Fruit fly (Drosophila melanogaster) whole organism, embryonic: ENCODE data around the gene dsx-c73A.

Source experiments
- Abd-B ChIP-seq: fragments of 200-800 bp; sonication (Bioruptor generic); optimal IDR thresholded peaks from 2 replicates; lab custom pipeline; 2018; ENCODE audit warnings: missing biosample characterization, mild to moderate bottlenecking, missing genetic modification characterization, moderate library complexity
- Atf-2 ChIP-seq: fragments of 200-800 bp; sonication (Bioruptor generic); optimal IDR thresholded peaks from 2 replicates; lab custom pipeline; 2016; ENCODE audit warnings: missing biosample characterization, missing genetic modification characterization
- Bgb ChIP-seq: fragments of 200-800 bp; sonication (Bioruptor generic); IDR thresholded peaks from 2 replicates; pipeline ENCODE4 v1.3.6; 2022; ENCODE audit warnings: missing biosample characterization, missing genetic modification characterization; ENCODE audit not compliant: partially characterized antibody
- Blimp-1 ChIP-seq: fragments of 200-800 bp; sonication (Bioruptor generic); optimal IDR thresholded peaks from 3 replicates; lab custom pipeline; 2018; ENCODE audit warnings: missing biosample characterization, missing genetic modification characterization, mild to moderate bottlenecking, moderate library complexity, missing genetic modification reagents
- CG10147 ChIP-seq: fragments of 200-800 bp; sonication (Bioruptor generic); optimal IDR thresholded peaks from 2 replicates; lab custom pipeline; 2019; ENCODE audit warnings: missing biosample characterization, mild to moderate bottlenecking, missing genetic modification characterization, moderate library complexity
- CG10959 ChIP-seq: fragments of 200-800 bp; sonication (Bioruptor generic); IDR thresholded peaks from 2 replicates; pipeline ENCODE4 v1.3.6; 2022; ENCODE audit warnings: missing biosample characterization, missing genetic modification characterization
- CG11560 ChIP-seq: fragments of 200-800 bp; sonication (Bioruptor generic); IDR thresholded peaks from 3 replicates; pipeline ENCODE4 v1.3.6; 2022; ENCODE audit warnings: missing biosample characterization, missing genetic modification characterization
- CG12391 ChIP-seq: fragments of 200-800 bp; sonication (Bioruptor generic); optimal IDR thresholded peaks from 3 replicates; lab custom pipeline; 2018; ENCODE audit warnings: missing biosample characterization, mild to moderate bottlenecking, missing genetic modification characterization, moderate library complexity
- CG15696 ChIP-seq: fragments of 200-800 bp; sonication (Bioruptor generic); optimal IDR thresholded peaks from 2 replicates; lab custom pipeline; 2019; ENCODE audit warnings: missing biosample characterization, mild to moderate bottlenecking, missing genetic modification characterization, moderate library complexity
- CG1603 ChIP-seq: fragments of 200-800 bp; sonication (Bioruptor generic); optimal IDR thresholded peaks from 2 replicates; lab custom pipeline; 2019; ENCODE audit warnings: missing biosample characterization, mild to moderate bottlenecking, missing genetic modification characterization, moderate library complexity
- CG17328 ChIP-seq: fragments of 200-800 bp; sonication (Bioruptor generic); IDR thresholded peaks from 2 replicates; pipeline ENCODE4 v1.3.6; 2022; ENCODE audit warnings: missing biosample characterization, missing genetic modification characterization
- CG17385 ChIP-seq: fragments of 200-800 bp; sonication (Bioruptor generic); optimal IDR thresholded peaks from 3 replicates; lab custom pipeline; 2018; ENCODE audit warnings: missing biosample characterization, mild to moderate bottlenecking, missing genetic modification characterization
- CG17829 ChIP-seq: fragments of 200-800 bp; optimal IDR thresholded peaks from 2 replicates; lab custom pipeline; 2019; ENCODE audit warnings: missing biosample characterization, mild to moderate bottlenecking, missing genetic modification characterization, moderate library complexity
- CG18764 ChIP-seq: fragments of 200-800 bp; sonication (Bioruptor generic); optimal IDR thresholded peaks from 3 replicates; lab custom pipeline; 2016; ENCODE audit warnings: missing biosample characterization, missing genetic modification characterization
- CG2116 ChIP-seq: fragments of 200-800 bp; sonication (Bioruptor generic); optimal IDR thresholded peaks from 3 replicates; lab custom pipeline; 2018; ENCODE audit warnings: missing biosample characterization, mild to moderate bottlenecking, missing genetic modification characterization
- CG2889 ChIP-seq: fragments of 200-800 bp; sonication (Bioruptor generic); IDR thresholded peaks from 3 replicates; pipeline ENCODE4 v1.3.6; 2022; ENCODE audit warnings: missing biosample characterization, missing genetic modification characterization
- CG31441 ChIP-seq: fragments of 200-800 bp; sonication (Bioruptor generic); IDR thresholded peaks from 2 replicates; pipeline ENCODE4 v1.3.6; 2022; ENCODE audit warnings: missing biosample characterization, missing genetic modification characterization
- CG43689 ChIP-seq: fragments of 200-800 bp; sonication (Bioruptor generic); IDR thresholded peaks from 2 replicates; pipeline ENCODE4 v1.3.6; 2022; ENCODE audit warnings: missing biosample characterization, missing genetic modification characterization
- CG4617 ChIP-seq: fragments of 200-800 bp; sonication (Bioruptor generic); optimal IDR thresholded peaks from 3 replicates; lab custom pipeline; 2016; ENCODE audit warnings: missing biosample characterization, missing genetic modification characterization, borderline replicate concordance
- CG6175 ChIP-seq: fragments of 200-800 bp; sonication (Bioruptor generic); IDR thresholded peaks from 3 replicates; pipeline ENCODE4 v1.3.6; 2022; ENCODE audit warnings: missing biosample characterization, missing genetic modification characterization
- CG6689 ChIP-seq: fragments of 200-800 bp; sonication (Bioruptor generic); IDR thresholded peaks from 2 replicates; pipeline ENCODE4 v1.3.6; 2022; ENCODE audit warnings: missing biosample characterization, missing genetic modification characterization
- CG7271 ChIP-seq: fragments of 200-800 bp; sonication (Bioruptor generic); optimal IDR thresholded peaks from 2 replicates; lab custom pipeline; 2018; ENCODE audit warnings: missing biosample characterization, mild to moderate bottlenecking, missing genetic modification characterization, moderate library complexity
- CG9437 ChIP-seq: fragments of 200-800 bp; sonication (Bioruptor generic); optimal IDR thresholded peaks from 2 replicates; lab custom pipeline; 2018; ENCODE audit warnings: missing biosample characterization, mild to moderate bottlenecking, missing genetic modification characterization
- CG9609 ChIP-seq: fragments of 200-800 bp; sonication (Bioruptor generic); optimal IDR thresholded peaks from 3 replicates; lab custom pipeline; 2016; ENCODE audit warnings: missing biosample characterization, missing genetic modification characterization
- CkIIα-i1 ChIP-seq: fragments of 200-800 bp; sonication (Bioruptor generic); IDR thresholded peaks from 2 replicates; pipeline ENCODE4 v1.3.6; 2022; ENCODE audit warnings: missing biosample characterization, missing genetic modification characterization
- Dfd ChIP-seq, 2 experiments: fragments of >200 bp; optimal IDR thresholded peaks; 2 replicates each; lab custom pipeline; 2017; ENCODE audit warnings: missing biosample characterization in 2 of 2, missing genetic modification characterization in 2 of 2
- Dip2 ChIP-seq: fragments of 200-800 bp; sonication (Bioruptor generic); IDR thresholded peaks from 2 replicates; pipeline ENCODE4 v1.3.6; 2022; ENCODE audit warnings: missing biosample characterization, missing genetic modification characterization
- Dll ChIP-seq: fragments of 200-800 bp; sonication (Bioruptor generic); IDR thresholded peaks from 4 replicates; pipeline ENCODE4 v1.3.6; 2022; ENCODE audit warnings: missing biosample characterization, missing genetic modification characterization; ENCODE audit not compliant: partially characterized antibody
- Fer1 ChIP-seq: fragments of 200-800 bp; sonication (Bioruptor generic); optimal IDR thresholded peaks from 2 replicates; lab custom pipeline; 2017; ENCODE audit warnings: missing biosample characterization, mild to moderate bottlenecking, missing genetic modification characterization
- Hey ChIP-seq: fragments of 200-800 bp; sonication (Bioruptor generic); optimal IDR thresholded peaks from 3 replicates; lab custom pipeline; 2018; ENCODE audit warnings: missing biosample characterization, mild to moderate bottlenecking, missing genetic modification characterization
- Optix ChIP-seq: fragments of 200-800 bp; sonication (Bioruptor generic); IDR thresholded peaks from 3 replicates; pipeline ENCODE4 v1.3.6; 2022; ENCODE audit warnings: missing biosample characterization, missing genetic modification characterization
- Sin3A ChIP-seq: fragments of >200 bp; optimal IDR thresholded peaks from 2 replicates; lab custom pipeline; 2018
- bab2 ChIP-seq: fragments of 200-800 bp; sonication (Bioruptor generic); optimal IDR thresholded peaks from 2 replicates; lab custom pipeline; 2016; ENCODE audit warnings: missing biosample characterization, missing genetic modification characterization
- chn ChIP-seq: fragments of 200-800 bp; sonication (Bioruptor generic); optimal IDR thresholded peaks from 2 replicates; lab custom pipeline; 2016; ENCODE audit warnings: missing biosample characterization, missing genetic modification characterization
- corto ChIP-seq: fragments of 200-800 bp; sonication (Bioruptor generic); optimal IDR thresholded peaks from 2 replicates; lab custom pipeline; 2016; ENCODE audit warnings: missing biosample characterization, mild to moderate bottlenecking, missing genetic modification characterization, moderate library complexity
- crol ChIP-seq: fragments of 200-800 bp; sonication (Bioruptor generic); IDR thresholded peaks from 2 replicates; pipeline ENCODE4 v1.3.6; 2022; ENCODE audit warnings: missing biosample characterization, missing genetic modification characterization
- cwo ChIP-seq: fragments of 200-800 bp; sonication (Bioruptor generic); optimal IDR thresholded peaks from 3 replicates; lab custom pipeline; 2017; ENCODE audit warnings: missing biosample characterization, missing genetic modification characterization, mild to moderate bottlenecking, moderate library complexity, missing genetic modification reagents
- fru ChIP-seq: fragments of >200 bp; optimal IDR thresholded peaks from 2 replicates; lab custom pipeline; 2017
- fu2 ChIP-seq: fragments of 200-800 bp; sonication (Bioruptor generic); optimal IDR thresholded peaks from 2 replicates; lab custom pipeline; 2016; ENCODE audit warnings: missing biosample characterization, missing genetic modification characterization
- gem ChIP-seq: fragments of 200-800 bp; sonication (Bioruptor generic); optimal IDR thresholded peaks from 2 replicates; lab custom pipeline; 2019; ENCODE audit warnings: missing biosample characterization, mild to moderate bottlenecking, missing genetic modification characterization, moderate library complexity
- gfzf ChIP-seq: fragments of 200-800 bp; sonication (Bioruptor generic); optimal IDR thresholded peaks from 2 replicates; lab custom pipeline; 2016; ENCODE audit warnings: missing biosample characterization, mild to moderate bottlenecking, missing genetic modification characterization, moderate library complexity
- gsb ChIP-seq: fragments of 200-800 bp; sonication (Bioruptor generic); IDR thresholded peaks from 2 replicates; pipeline ENCODE4 v1.3.6; 2022; ENCODE audit warnings: missing biosample characterization, missing genetic modification characterization
- her ChIP-seq: fragments of 200-800 bp; sonication (Bioruptor generic); optimal IDR thresholded peaks from 2 replicates; lab custom pipeline; 2016; ENCODE audit warnings: missing biosample characterization, missing genetic modification characterization
- luna ChIP-seq: fragments of 200-800 bp; sonication (Bioruptor generic); optimal IDR thresholded peaks from 2 replicates; lab custom pipeline; 2016; ENCODE audit warnings: missing biosample characterization, missing genetic modification characterization
- nmo ChIP-seq: fragments of 200-800 bp; sonication (Bioruptor generic); optimal IDR thresholded peaks from 2 replicates; lab custom pipeline; 2018; ENCODE audit warnings: missing biosample characterization, mild to moderate bottlenecking, missing genetic modification characterization, moderate library complexity
- pfk ChIP-seq: fragments of 200-800 bp; sonication (Bioruptor generic); optimal IDR thresholded peaks from 2 replicates; lab custom pipeline; 2018; ENCODE audit warnings: missing biosample characterization, mild to moderate bottlenecking, missing genetic modification characterization, moderate library complexity
- pho ChIP-seq: fragments of 200-800 bp; sonication (Bioruptor generic); optimal IDR thresholded peaks from 2 replicates; lab custom pipeline; 2016; ENCODE audit warnings: missing biosample characterization, missing genetic modification characterization
- repo ChIP-seq: fragments of 200-800 bp; sonication (Bioruptor generic); optimal IDR thresholded peaks from 2 replicates; lab custom pipeline; 2016; ENCODE audit warnings: missing biosample characterization, missing genetic modification characterization
- row ChIP-seq: fragments of 200-800 bp; sonication (Bioruptor generic); IDR thresholded peaks from 3 replicates; pipeline ENCODE4 v1.3.6; 2022; ENCODE audit warnings: missing biosample characterization, missing genetic modification characterization
- slou ChIP-seq: fragments of 200-800 bp; sonication (Bioruptor generic); optimal IDR thresholded peaks from 3 replicates; lab custom pipeline; 2016; ENCODE audit warnings: missing biosample characterization, missing genetic modification characterization
- tap ChIP-seq: fragments of 200-800 bp; optimal IDR thresholded peaks from 3 replicates; lab custom pipeline; 2019; ENCODE audit warnings: missing biosample characterization, mild to moderate bottlenecking, missing genetic modification characterization, moderate library complexity
- zen ChIP-seq: fragments of 200-800 bp; sonication (Bioruptor generic); optimal IDR thresholded peaks from 3 replicates; lab custom pipeline; 2018; ENCODE audit warnings: missing biosample characterization, mild to moderate bottlenecking, missing genetic modification characterization, moderate library complexity

The dsx-c73A gene

DNA sequence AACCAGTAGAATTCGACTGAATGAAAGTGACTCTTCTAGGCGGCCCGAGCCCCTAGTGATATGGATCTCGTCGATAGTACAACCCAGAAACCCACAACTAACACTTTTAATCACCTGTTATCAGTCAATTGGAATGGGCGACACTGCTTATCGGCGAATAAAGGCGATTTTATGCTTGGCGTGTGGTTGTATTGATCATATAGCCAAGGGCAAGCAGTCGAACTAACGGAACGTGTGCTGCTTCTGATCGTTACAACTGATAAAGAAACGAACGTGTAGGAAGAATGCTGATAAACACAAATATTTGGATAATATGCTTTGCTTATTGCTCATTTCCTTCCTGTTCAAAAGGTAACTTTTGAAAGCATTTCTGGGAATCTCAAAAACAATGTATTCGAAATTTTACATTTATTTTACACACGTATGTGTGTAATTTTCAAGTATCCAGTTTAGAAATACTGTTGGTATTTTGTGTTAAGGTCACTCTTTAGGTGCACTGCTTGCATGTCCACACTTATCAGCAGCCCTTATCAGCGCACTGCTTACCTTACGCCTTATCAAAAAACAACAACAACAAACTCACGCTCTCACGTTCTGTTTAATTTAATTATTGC lies 70.5 kb downstream of the dsx-c73A start, which contains the start of gene Agpat4 (continued):
- no peak for TF ChIP-seq Dll (GFP tag; lab: Robert Waterston, UW)
- TF ChIP-seq CG2889 (GFP tag; lab: Robert Waterston, UW): no peak
- no peak for TF ChIP-seq crol (GFP tag; lab: Robert Waterston, UW)
- TF ChIP-seq CG6689: no peak
- TF ChIP-seq CG2116 (GFP tag; lab: Kevin White, UChicago): peak; percentile 15
- TF ChIP-seq Bgb (GFP tag; lab: Robert Waterston, UW): peak; percentile 50
- no peak for TF ChIP-seq CG11560 (tag; lab: Robert Waterston, UW)
- no peak for TF ChIP-seq tap (tag; lab: Kevin White, UChicago)
- TF ChIP-seq CG18764 (GFP tag; lab: Kevin White, UChicago): no peak
- peak; percentile 51 for TF ChIP-seq CG9437
- peak; percentile 85 for TF ChIP-seq cwo (GFP tag; lab: Kevin White, UChicago)
- no peak for TF ChIP-seq fu2 (GFP tag; lab: Kevin White, UChicago)
- TF ChIP-seq CG1603 (tag; lab: Kevin White, UChicago): peak; percentile 37
- TF ChIP-seq row: no peak
- peak; percentile 7 for TF ChIP-seq CG17829
- no peak for TF ChIP-seq CG9609
- TF ChIP-seq pho (GFP tag; lab: Kevin White, UChicago): no peak
- no peak for TF ChIP-seq zen (tag; lab: Kevin White, UChicago)
- peak in 1 of 2 experiments; percentile 80 for TF ChIP-seq Dfd (GFP tag; optimal IDR thresholded peaks at IDR 0.05; lab: Kevin White, UChicago)
- TF ChIP-seq CG6175 (GFP tag; lab: Robert Waterston, UW): no peak
- peak; percentile 34 for TF ChIP-seq Hey
- no peak for TF ChIP-seq Atf-2 (GFP tag; lab: Kevin White, UChicago)
- TF ChIP-seq gem (tag; lab: Kevin White, UChicago): no peak
- no peak for TF ChIP-seq CG12391
- TF ChIP-seq pfk: no peak
- no peak for TF ChIP-seq chn
- peak; percentile 11 for TF ChIP-seq Abd-B
- TF ChIP-seq CkIIα-i1: no peak
- no peak for TF ChIP-seq corto
- no peak for TF ChIP-seq gsb (GFP tag; lab: Robert Waterston, UW)
- TF ChIP-seq CG4617 (GFP tag; lab: Kevin White, UChicago): peak; percentile 26
- no peak for TF ChIP-seq bab2 (GFP tag; lab: Kevin White, UChicago)
- no peak for TF ChIP-seq fru (lab: Kevin White, UChicago)
- TF ChIP-seq nmo (GFP tag; lab: Kevin White, UChicago): peak; percentile 61
- peak; percentile 31 for TF ChIP-seq Sin3A (lab: Kevin White, UChicago)
- no peak for TF ChIP-seq CG31441 (GFP tag; lab: Robert Waterston, UW)
- TF ChIP-seq Optix: no peak
- no peak for TF ChIP-seq luna (GFP tag; lab: Kevin White, UChicago)
- no peak for TF ChIP-seq her (GFP tag; lab: Kevin White, UChicago)
- no peak for TF ChIP-seq CG10959 (GFP tag; lab: Robert Waterston, UW)
- no peak for TF ChIP-seq CG17385
- TF ChIP-seq CG15696 (tag; lab: Kevin White, UChicago): no peak
- no peak for TF ChIP-seq CG10147
- no peak for TF ChIP-seq CG43689 (GFP tag; lab: Robert Waterston, UW)
- TF ChIP-seq gfzf (GFP tag; lab: Kevin White, UChicago): peak; percentile 87
- no peak for TF ChIP-seq CG17328 (GFP tag; lab: Robert Waterston, UW)
- TF ChIP-seq Dip2 (GFP tag; lab: Robert Waterston, UW): no peak
- no peak for TF ChIP-seq slou (GFP tag; lab: Kevin White, UChicago)
- TF ChIP-seq repo (GFP tag; lab: Kevin White, UChicago): no peak
- no peak for TF ChIP-seq CG7271
- TF ChIP-seq Blimp-1: no peak
- no peak for TF ChIP-seq Fer1
